Fruit fly (Drosophila melanogaster) whole organism, embryonic: Measurements from ENCODE around the gene CatB.

ENCODE experiments used
- Atf6 ChIP-seq: fragments of 200-800 bp; sonication (Bioruptor generic); IDR thresholded peaks from 2 replicates; pipeline ENCODE4 v1.3.6; 2022; ENCODE audit warnings: missing biosample characterization, missing genetic modification characterization
- CG17829 ChIP-seq: fragments of 200-800 bp; optimal IDR thresholded peaks from 2 replicates; lab custom pipeline; 2019; ENCODE audit warnings: missing biosample characterization, mild to moderate bottlenecking, missing genetic modification characterization, moderate library complexity
- CG2202 ChIP-seq: fragments of 200-800 bp; sonication (Bioruptor generic); optimal IDR thresholded peaks from 2 replicates; lab custom pipeline; 2018; ENCODE audit warnings: missing biosample characterization, mild to moderate bottlenecking, missing genetic modification characterization
- Doc3 ChIP-seq: fragments of 200-800 bp; sonication (Bioruptor generic); IDR thresholded peaks from 3 replicates; pipeline ENCODE4 v1.3.6; 2022; ENCODE audit warnings: missing biosample characterization, missing genetic modification characterization; ENCODE audit not compliant: partially characterized antibody
- GATAe ChIP-seq: fragments of 200-800 bp; sonication (Bioruptor generic); conservative IDR thresholded peaks from 2 replicates; pipeline ENCODE4 v1.3.6; 2022; ENCODE audit warnings: missing biosample characterization, missing genetic modification characterization
- dan ChIP-seq: fragments of 200-800 bp; sonication (Bioruptor generic); IDR thresholded peaks from 2 replicates; pipeline ENCODE4 v1.3.6; 2022; ENCODE audit warnings: missing biosample characterization, missing genetic modification characterization
- lbe ChIP-seq: fragments of 200-800 bp; sonication (Bioruptor generic); optimal IDR thresholded peaks from 2 replicates; lab custom pipeline; 2016; ENCODE audit warnings: missing biosample characterization, mild to moderate bottlenecking, missing genetic modification characterization
- pan ChIP-seq, 4 experiments: fragments of >200 bp in 3 of 4; fragments of 200-800 bp in 1 of 4; sonication (Bioruptor generic) in 1 of 4; optimal IDR thresholded peaks in 3 of 4; IDR thresholded peaks in 1 of 4; 2 replicates each; pipeline versions ENCODE4 v1.3.6 to Lab custom; 2017 to 2022; ENCODE audit warnings: missing biosample characterization in 2 of 4, missing genetic modification characterization in 2 of 4, mixed read lengths in 1 of 4
- slp2 ChIP-seq: fragments of 200-800 bp; sonication (Bioruptor generic); optimal IDR thresholded peaks from 2 replicates; lab custom pipeline; 2016; ENCODE audit warnings: missing biosample characterization, missing genetic modification characterization
- tna ChIP-seq: fragments of 200-800 bp; sonication (Bioruptor generic); IDR thresholded peaks from 2 replicates; pipeline ENCODE4 v1.3.6; 2022; ENCODE audit warnings: missing biosample characterization, missing genetic modification characterization; ENCODE audit not compliant: partially characterized antibody

dm6 chr2L:8690382-8690781 lies 15.0 kb upstream of the CatB start:
- TF ChIP-seq slp2 (GFP tag; lab: Kevin White, UChicago) (no peak), lbe (GFP tag; lab: Kevin White, UChicago) (no peak), CG2202 (tag; lab: Kevin White, UChicago) (no peak), pan (optimal IDR thresholded peaks at IDR 0.05; lab: Kevin White, UChicago) (no peak), pan (GFP tag; optimal IDR thresholded peaks at IDR 0.05 in 1 of 2, IDR thresholded peaks at IDR 0.05 in 1 of 2) (no peak), Doc3 (GFP tag; lab: Robert Waterston, UW) (no peak), tna (GFP tag; lab: Robert Waterston, UW) (no peak), Atf6 (GFP tag; lab: Robert Waterston, UW) (no peak), dan (GFP tag; lab: Robert Waterston, UW) (no peak), GATAe (GFP tag; lab: Robert Waterston, UW) (no peak), CG17829 (tag; lab: Kevin White, UChicago) (no peak)
